Comparison of ENCODE assay signal across 1 fruit fly cellular context in genomic region chr3L:1279685-1280084, dm6.
TF ChIP-seq lines count a peak whose summit lies in the region.

No protein-coding gene starts in this region.

TF ChIP-seq in whole organism, prepupa, 60 proteins besides CTCF, POLR2A, EP300 and RAD21 (continued from another document):
- TF ChIP-seq pdm3 (GFP tag; optimal IDR thresholded peaks at IDR 0.05; lab: Kevin White, UChicago) = peak; percentile 62
- peak; percentile 52 for TF ChIP-seq Hr4 (GFP tag; optimal IDR thresholded peaks at IDR 0.05; lab: Kevin White, UChicago)
- peak; percentile 55; the same call in 2 of the 3 replicates for TF ChIP-seq eg (GFP tag; IDR thresholded peaks at IDR 0.05; lab: Robert Waterston, UW)
- no peak for TF ChIP-seq CG9139 (GFP tag; optimal IDR thresholded peaks at IDR 0.05; lab: Kevin White, UChicago)
- TF ChIP-seq fd59A (GFP tag; optimal IDR thresholded peaks at IDR 0.05; lab: Kevin White, UChicago) = peak; percentile 27
- TF ChIP-seq Sox15 (GFP tag; optimal IDR thresholded peaks at IDR 0.05; lab: Kevin White, UChicago) = no peak
- TF ChIP-seq CG10669 (GFP tag; optimal IDR thresholded peaks at IDR 0.05; lab: Kevin White, UChicago) = no peak
- no peak for TF ChIP-seq spab (GFP tag; optimal IDR thresholded peaks at IDR 0.05; lab: Kevin White, UChicago)
- no peak for TF ChIP-seq Eip93F (GFP tag; optimal IDR thresholded peaks at IDR 0.05; lab: Kevin White, UChicago)
- TF ChIP-seq CG31627 (GFP tag; optimal IDR thresholded peaks at IDR 0.05; lab: Kevin White, UChicago) = peak; percentile 4
- TF ChIP-seq Sox102F (GFP tag; optimal IDR thresholded peaks at IDR 0.05; lab: Kevin White, UChicago) = peak; percentile 7
- peak; percentile 4 for TF ChIP-seq Smox (GFP tag; optimal IDR thresholded peaks at IDR 0.05; lab: Kevin White, UChicago)
- no peak for TF ChIP-seq achi (GFP tag; optimal IDR thresholded peaks at IDR 0.05; lab: Kevin White, UChicago)
- no peak for TF ChIP-seq Gug (GFP tag; IDR thresholded peaks at IDR 0.05; lab: Robert Waterston, UW)
- peak; percentile 61 for TF ChIP-seq CG8119 (GFP tag; IDR thresholded peaks at IDR 0.05; lab: Robert Waterston, UW)
- peak; percentile 1 for TF ChIP-seq Met (GFP tag; optimal IDR thresholded peaks at IDR 0.05; lab: Kevin White, UChicago)
- TF ChIP-seq svp (GFP tag; lab: Kevin White, UChicago) = no peak
- no peak for TF ChIP-seq Ets21C (GFP tag; optimal IDR thresholded peaks at IDR 0.05; lab: Kevin White, UChicago)
- no peak for TF ChIP-seq CG11294 (GFP tag; IDR thresholded peaks at IDR 0.05; lab: Robert Waterston, UW)
- no peak for TF ChIP-seq Eip78C (GFP tag; lab: Kevin White, UChicago)
- TF ChIP-seq CG15336 (GFP tag; IDR thresholded peaks at IDR 0.05; lab: Robert Waterston, UW) = peak; percentile 62
- TF ChIP-seq Hr39 (GFP tag; optimal IDR thresholded peaks at IDR 0.05; lab: Kevin White, UChicago) = peak; percentile 27
- no peak for TF ChIP-seq Eip75B (GFP tag; optimal IDR thresholded peaks at IDR 0.05; lab: Kevin White, UChicago)
- TF ChIP-seq net (GFP tag; optimal IDR thresholded peaks at IDR 0.05; lab: Kevin White, UChicago) = peak; percentile 21
- TF ChIP-seq CG10631 (GFP tag; optimal IDR thresholded peaks at IDR 0.05; lab: Kevin White, UChicago) = peak; percentile 21
- TF ChIP-seq fkh (GFP tag; optimal IDR thresholded peaks at IDR 0.05; lab: Kevin White, UChicago) = no peak
- TF ChIP-seq Sox14 (GFP tag; optimal IDR thresholded peaks at IDR 0.05; lab: Kevin White, UChicago) = peak; percentile 45
- no peak for TF ChIP-seq CG16779 (tag; optimal IDR thresholded peaks at IDR 0.05; lab: Kevin White, UChicago)
- TF ChIP-seq CG6276 (GFP tag; optimal IDR thresholded peaks at IDR 0.05; lab: Kevin White, UChicago) = no peak
- no peak for TF ChIP-seq CG6792 (GFP tag; optimal IDR thresholded peaks at IDR 0.05; lab: Kevin White, UChicago)
- TF ChIP-seq cyc (GFP tag; optimal IDR thresholded peaks at IDR 0.05; lab: Kevin White, UChicago) = no peak
- no peak for TF ChIP-seq CG11762 (GFP tag; optimal IDR thresholded peaks at IDR 0.05; lab: Kevin White, UChicago; ENCODE audit: insufficient read depth)
- TF ChIP-seq CG8319 (GFP tag; optimal IDR thresholded peaks at IDR 0.05; lab: Kevin White, UChicago) = no peak
- no peak for TF ChIP-seq CG3919 (GFP tag; optimal IDR thresholded peaks at IDR 0.05; lab: Kevin White, UChicago)
